Worm (Caenorhabditis elegans) whole organism, L2 larva: ENCODE data around the gene C05C8.7.

Experiments used
- C34F6.9 ChIP-seq: fragments of 150-350 bp; optimal IDR thresholded peaks from 2 replicates; lab custom pipeline; 2014; ENCODE audit warnings: missing biosample characterization, missing genetic modification characterization
- R02D3.7 ChIP-seq: fragments of 150-350 bp; optimal IDR thresholded peaks from 2 replicates; lab custom pipeline; 2014; ENCODE audit warnings: missing biosample characterization, missing genetic modification characterization
- Y55F3AM.14 ChIP-seq: fragments of 200-800 bp; sonication (Bioruptor generic); optimal IDR thresholded peaks from 2 replicates; lab custom pipeline; 2018; ENCODE audit warnings: mild to moderate bottlenecking, missing genetic modification characterization, missing compliant biosample characterization
- ZK546.5 ChIP-seq: sonication (generic microtip); optimal IDR thresholded peaks from 2 replicates; lab custom pipeline; 2017; ENCODE audit warnings: missing biosample characterization, missing genetic modification characterization
- alr-1 ChIP-seq: fragments of 150-350 bp; optimal IDR thresholded peaks from 2 replicates; lab custom pipeline; 2014; ENCODE audit warnings: missing biosample characterization, missing genetic modification characterization
- aly-2 ChIP-seq: fragments of 150-350 bp; optimal IDR thresholded peaks from 2 replicates; lab custom pipeline; 2014; ENCODE audit warnings: missing biosample characterization, missing genetic modification characterization
- ama-1 ChIP-seq: fragments of 150-350 bp; optimal IDR thresholded peaks from 2 replicates; lab custom pipeline; 2018; ENCODE audit warnings: inconsistent platforms
- blmp-1 ChIP-seq: sonication (generic microtip); optimal IDR thresholded peaks from 2 replicates; lab custom pipeline; 2017; ENCODE audit warnings: missing genetic modification characterization, mild to moderate bottlenecking, missing compliant biosample characterization, antibody characterized with exemption, moderate library complexity; ENCODE audit not compliant: insufficient read depth
- ceh-16 ChIP-seq: fragments of 150-350 bp; optimal IDR thresholded peaks from 2 replicates; lab custom pipeline; 2014; ENCODE audit warnings: missing biosample characterization, missing genetic modification characterization
- crh-2 ChIP-seq: sonication (generic microtip); optimal IDR thresholded peaks from 2 replicates; lab custom pipeline; 2017; ENCODE audit warnings: missing biosample characterization, missing genetic modification characterization
- elt-3 ChIP-seq: sonication (generic microtip); optimal IDR thresholded peaks from 2 replicates; lab custom pipeline; 2017; ENCODE audit warnings: missing biosample characterization, missing genetic modification characterization
- fos-1 ChIP-seq: fragments of 150-350 bp; optimal IDR thresholded peaks from 2 replicates; lab custom pipeline; 2014; ENCODE audit warnings: missing biosample characterization, missing genetic modification characterization
- gmeb-1 ChIP-seq: fragments of 150-350 bp; optimal IDR thresholded peaks from 2 replicates; lab custom pipeline; 2014; ENCODE audit warnings: missing biosample characterization, missing genetic modification characterization
- lin-11 ChIP-seq: fragments of 150-350 bp; sonication (generic microtip); optimal IDR thresholded peaks from 2 replicates; lab custom pipeline; 2014; ENCODE audit warnings: missing biosample characterization, missing genetic modification characterization, inconsistent platforms, mixed read lengths
- lin-13 ChIP-seq: fragments of 150-350 bp; optimal IDR thresholded peaks from 2 replicates; lab custom pipeline; 2014; ENCODE audit warnings: missing biosample characterization, missing genetic modification reagents, missing genetic modification characterization
- lin-39 ChIP-seq: fragments of 150-350 bp; optimal IDR thresholded peaks from 2 replicates; lab custom pipeline; 2014; ENCODE audit warnings: missing biosample characterization, missing genetic modification reagents, missing genetic modification characterization
- mab-5 ChIP-seq: fragments of 150-350 bp; optimal IDR thresholded peaks from 2 replicates; lab custom pipeline; 2014; ENCODE audit warnings: missing biosample characterization, missing genetic modification characterization
- mbf-1 ChIP-seq: sonication (generic microtip); optimal IDR thresholded peaks from 2 replicates; lab custom pipeline; 2017; ENCODE audit warnings: missing biosample characterization, missing genetic modification characterization
- mdl-1 ChIP-seq, 2 experiments: fragments of 150-350 bp in 1 of 2; sonication (generic microtip) in 1 of 2; optimal IDR thresholded peaks; 2 replicates each; lab custom pipeline; 2017; ENCODE audit warnings: missing biosample characterization in 2 of 2, missing genetic modification characterization in 2 of 2
- nhr-12 ChIP-seq: fragments of 150-350 bp; optimal IDR thresholded peaks from 2 replicates; lab custom pipeline; 2014; ENCODE audit warnings: missing biosample characterization, missing genetic modification characterization
- nhr-129 ChIP-seq: fragments of 150-350 bp; optimal IDR thresholded peaks from 2 replicates; lab custom pipeline; 2014; ENCODE audit warnings: missing biosample characterization, missing genetic modification characterization
- nhr-21 ChIP-seq: fragments of 150-350 bp; optimal IDR thresholded peaks from 2 replicates; lab custom pipeline; 2014; ENCODE audit warnings: missing biosample characterization, missing genetic modification characterization
- nhr-23 ChIP-seq: fragments of 150-350 bp; optimal IDR thresholded peaks from 2 replicates; lab custom pipeline; 2014; ENCODE audit warnings: missing biosample characterization, missing genetic modification reagents, missing genetic modification characterization
- nhr-237 ChIP-seq: fragments of 150-350 bp; optimal IDR thresholded peaks from 2 replicates; lab custom pipeline; 2014; ENCODE audit warnings: missing biosample characterization, missing genetic modification characterization
- nhr-25 ChIP-seq: fragments of 150-350 bp; sonication (generic microtip); optimal IDR thresholded peaks from 3 replicates; lab custom pipeline; 2014; ENCODE audit warnings: missing biosample characterization, missing genetic modification characterization
- nhr-6 ChIP-seq: fragments of 150-350 bp; optimal IDR thresholded peaks from 2 replicates; lab custom pipeline; 2014; ENCODE audit warnings: missing biosample characterization, missing genetic modification characterization
- nhr-77 ChIP-seq: fragments of 150-350 bp; optimal IDR thresholded peaks from 2 replicates; lab custom pipeline; 2014; ENCODE audit warnings: missing biosample characterization, missing genetic modification characterization
- sem-4 ChIP-seq: fragments of 150-350 bp; optimal IDR thresholded peaks from 2 replicates; lab custom pipeline; 2014; ENCODE audit warnings: missing biosample characterization, missing genetic modification reagents, missing genetic modification characterization
- skn-1 ChIP-seq: sonication (generic microtip); optimal IDR thresholded peaks from 2 replicates; lab custom pipeline; 2017; ENCODE audit warnings: missing biosample characterization, missing genetic modification characterization
- sma-9 ChIP-seq, 2 experiments: fragments of 150-350 bp in 1 of 2; sonication (generic microtip) in 1 of 2; optimal IDR thresholded peaks; 2 replicates each; lab custom pipeline; 2014 to 2016; ENCODE audit warnings: missing genetic modification characterization in 2 of 2, mild to moderate bottlenecking in 1 of 2, missing biosample characterization in 1 of 2, missing compliant biosample characterization in 1 of 2, missing genetic modification reagents in 1 of 2, moderate library complexity in 1 of 2
- unc-55 ChIP-seq: fragments of 150-350 bp; sonication (generic microtip); optimal IDR thresholded peaks from 3 replicates; lab custom pipeline; 2014; ENCODE audit warnings: missing biosample characterization, missing genetic modification reagents, missing genetic modification characterization
- zag-1 ChIP-seq: fragments of 150-350 bp; optimal IDR thresholded peaks from 2 replicates; lab custom pipeline; 2014; ENCODE audit warnings: missing biosample characterization, missing genetic modification characterization
- ztf-11 ChIP-seq: sonication (generic microtip); optimal IDR thresholded peaks from 2 replicates; lab custom pipeline; 2017; ENCODE audit warnings: missing biosample characterization, missing genetic modification characterization
- ztf-4 ChIP-seq: fragments of 150-350 bp; optimal IDR thresholded peaks from 2 replicates; lab custom pipeline; 2014; ENCODE audit warnings: missing biosample characterization, missing genetic modification characterization

C05C8.7 gene

DNA sequence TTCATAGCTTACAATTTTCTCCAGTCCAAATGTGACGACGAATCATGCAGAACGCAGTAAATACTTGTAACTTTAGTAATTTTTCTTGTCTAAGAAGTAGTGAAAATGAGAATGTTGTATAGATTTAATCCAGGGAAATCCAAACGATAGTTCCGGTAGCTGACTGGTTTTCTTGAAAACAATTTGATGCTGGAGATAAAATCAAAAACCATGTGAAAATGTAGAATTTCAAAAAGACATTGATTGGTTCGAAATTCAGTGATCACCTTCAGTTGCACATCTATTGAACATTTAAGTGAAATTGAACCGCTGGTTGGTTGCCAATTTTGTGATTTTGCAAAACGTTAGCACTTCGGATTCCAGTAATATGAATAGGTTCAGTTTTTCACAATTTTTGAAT lies 17.2 kb upstream of the C05C8.7 start, which contains the start of gene C13A2.9:
Gene C13A2.9 (minus strand): TSS at position 101 of the 400 bp plus-strand sequence.
- TF ChIP-seq lin-11 (tag; lab: Kevin White, UChicago) (no peak), unc-55 (GFP tag; lab: Kevin White, UChicago) (no peak), lin-13 (no peak), C34F6.9 (no peak), zag-1 (tag; lab: Kevin White, UChicago) (no peak), fos-1 (tag; lab: Kevin White, UChicago) (no peak), ztf-4 (tag; lab: Kevin White, UChicago) (no peak), gmeb-1 (tag; lab: Kevin White, UChicago) (no peak), R02D3.7 (tag; lab: Kevin White, UChicago) (no peak), aly-2 (tag; lab: Kevin White, UChicago) (no peak), nhr-129 (tag; lab: Kevin White, UChicago) (no peak), skn-1 (tag; lab: Kevin White, UChicago) (no peak), mbf-1 (no peak), elt-3 (tag; lab: Kevin White, UChicago) (no peak), mdl-1 (tag; optimal IDR thresholded peaks at IDR 0.05; lab: Kevin White, UChicago) (no peak), Y55F3AM.14 (no peak), ceh-16 (tag; lab: Kevin White, UChicago) (no peak), alr-1 (no peak)

ce11 chrV:7258965-7259364 lies 12.1 kb upstream of the C05C8.7 start, which contains the start of gene C13A2.12:
TSS of gene C13A2.12 (plus strand) at chrV:7259265.
- TF ChIP-seq ZK546.5 (tag; lab: Kevin White, UChicago) = no peak

DNA sequence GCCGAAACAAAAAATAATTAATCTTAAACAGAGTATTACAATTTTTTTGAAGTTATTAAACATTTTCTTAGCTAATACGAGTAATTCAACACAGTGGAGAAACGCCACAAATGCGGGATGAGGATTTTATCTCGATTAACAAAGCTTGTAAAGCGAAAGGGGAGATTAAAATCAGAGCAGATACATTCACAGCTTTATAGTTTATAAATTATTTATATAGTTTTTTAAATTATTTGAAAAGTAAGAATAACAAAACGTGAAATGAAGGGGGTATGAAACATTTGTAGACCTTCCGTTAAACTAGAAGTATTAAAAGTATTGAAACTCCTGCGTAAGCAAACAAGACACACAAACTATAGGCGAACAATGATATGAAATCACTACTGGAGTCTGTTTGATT lies 8.2 kb upstream of the C05C8.7 start, which contains the start of gene C05C8.8:
Gene C05C8.8 (minus strand): TSS at position 101 of the 400 bp plus-strand sequence.
- TF ChIP-seq nhr-237 (tag; lab: Kevin White, UChicago) = no peak
- TF ChIP-seq nhr-6 (tag; lab: Kevin White, UChicago) = no peak
- TF ChIP-seq nhr-12 (tag; lab: Kevin White, UChicago) = no peak
- TF ChIP-seq blmp-1 (tag; lab: Kevin White, UChicago) = no peak
- no peak for TF ChIP-seq ama-1 (lab: Kevin White, UChicago)
- no peak for TF ChIP-seq crh-2 (tag; lab: Kevin White, UChicago)

- TF ChIP-seq mdl-1 (tag; optimal IDR thresholded peaks at IDR 0.05; lab: Kevin White, UChicago) = no peak
- TF ChIP-seq ceh-16 (tag; lab: Kevin White, UChicago) = no peak
- peak; percentile 20 for TF ChIP-seq nhr-25 (tag; lab: Kevin White, UChicago)
- TF ChIP-seq sem-4 (tag; lab: Kevin White, UChicago) = no peak
- TF ChIP-seq nhr-6 (tag; lab: Kevin White, UChicago) = no peak
- no peak for TF ChIP-seq alr-1
- TF ChIP-seq sma-9 (GFP tag; optimal IDR thresholded peaks at IDR 0.05; lab: Kevin White, UChicago) = peak; percentile 25
- TF ChIP-seq sma-9 (tag; optimal IDR thresholded peaks at IDR 0.05; lab: Kevin White, UChicago) = no peak
- no peak for TF ChIP-seq nhr-12 (tag; lab: Kevin White, UChicago)
- TF ChIP-seq nhr-21 (tag; lab: Kevin White, UChicago) = no peak
- TF ChIP-seq lin-39 = no peak
- no peak for TF ChIP-seq zag-1 (tag; lab: Kevin White, UChicago)
- TF ChIP-seq nhr-23 (tag; lab: Kevin White, UChicago) = no peak
- no peak for TF ChIP-seq nhr-129 (tag; lab: Kevin White, UChicago)
- no peak for TF ChIP-seq C34F6.9
- TF ChIP-seq aly-2 (tag; lab: Kevin White, UChicago) = no peak
- no peak for TF ChIP-seq nhr-77 (tag; lab: Kevin White, UChicago)
- TF ChIP-seq mbf-1 = no peak
- TF ChIP-seq ztf-4 (tag; lab: Kevin White, UChicago) = no peak
These were observed 1.5 kb upstream of the C05C8.7 start for ce11 chrV:7248227-7248953.

DNA sequence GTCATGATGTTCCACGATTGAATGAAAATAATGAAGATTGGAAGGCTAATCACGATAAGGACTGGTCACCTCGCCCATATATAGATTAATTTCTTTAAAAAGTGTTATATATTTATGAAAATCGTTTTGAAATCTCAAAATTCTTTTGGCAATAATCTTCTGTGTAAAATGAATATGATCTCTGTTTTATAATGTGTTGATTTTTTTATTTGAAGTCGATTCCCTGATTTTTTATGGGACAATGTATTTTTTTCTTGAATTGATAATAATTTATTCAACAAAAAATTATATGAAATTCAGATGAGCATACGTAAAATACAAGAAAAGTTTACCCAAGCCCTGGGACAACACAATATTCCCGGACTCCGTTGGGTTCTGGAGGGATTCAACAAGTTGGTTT lies 7.4 kb downstream of the C05C8.7 start, which contains the start of gene C05C8.1:
Gene C05C8.1 (plus strand): TSS at position 301 of the 400 bp plus-strand sequence.
- TF ChIP-seq aly-2 (tag; lab: Kevin White, UChicago) (no peak), skn-1 (tag; lab: Kevin White, UChicago) (no peak), ZK546.5 (tag; lab: Kevin White, UChicago) (no peak), crh-2 (tag; lab: Kevin White, UChicago) (no peak), alr-1 (no peak), mab-5 (tag; lab: Kevin White, UChicago) (no peak), ztf-11 (tag; lab: Kevin White, UChicago) (no peak), unc-55 (GFP tag; lab: Kevin White, UChicago) (no peak), nhr-12 (tag; lab: Kevin White, UChicago) (no peak), R02D3.7 (tag; lab: Kevin White, UChicago) (no peak)
